Worm (Caenorhabditis elegans): ENCODE data around the gene ZK686.3.

The ZK686.3 gene

DNA sequence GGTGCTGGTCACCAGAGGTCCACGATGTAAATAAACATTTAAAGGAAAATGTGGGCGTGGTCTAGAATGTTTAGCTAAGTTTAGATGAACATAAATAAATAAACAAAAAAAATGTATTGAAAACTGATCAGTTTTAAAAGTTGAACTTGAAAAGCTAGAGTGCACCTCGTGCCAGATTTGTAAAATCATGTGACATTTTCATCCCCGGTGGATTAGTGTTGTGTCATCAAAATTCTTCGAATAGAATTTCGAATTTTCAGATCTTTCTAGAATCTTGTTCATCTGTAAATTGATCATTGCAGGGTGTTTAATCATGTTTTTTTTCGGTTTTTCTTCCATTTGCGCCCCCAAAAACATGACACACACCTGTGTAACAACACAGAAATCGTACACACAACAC lies 42.4 kb downstream of the ZK686.3 start:
- TF ChIP-seq nhr-84 (tag; optimal IDR thresholded peaks at IDR 0.05) (no peak), pax-3 (tag; optimal IDR thresholded peaks at IDR 0.05) (peak; percentile 29), snu-23 (GFP tag; optimal IDR thresholded peaks at IDR 0.05) (peak; percentile 16), isw-1 (GFP tag; IDR thresholded peaks at IDR 0.05) (no peak), sptf-1 (tag; optimal IDR thresholded peaks at IDR 0.05) (no peak), unc-62 (GFP tag; optimal IDR thresholded peaks at IDR 0.05) (no peak), jun-1 (tag; optimal IDR thresholded peaks at IDR 0.05) (no peak), aly-2 (tag; optimal IDR thresholded peaks at IDR 0.05) (no peak), fkh-8 (tag; optimal IDR thresholded peaks at IDR 0.05) (peak; percentile 68), rnt-1 (tag; optimal IDR thresholded peaks at IDR 0.05) (no peak), fkh-4 (tag; optimal IDR thresholded peaks at IDR 0.05; ENCODE audit: borderline replicate concordance) (no peak), nhr-11 (tag; optimal IDR thresholded peaks at IDR 0.05) (no peak), nhr-71 (tag; optimal IDR thresholded peaks at IDR 0.05) (peak; percentile 42), C04F5.9 (tag; optimal IDR thresholded peaks at IDR 0.05) (no peak), sup-37 (GFP tag; optimal IDR thresholded peaks at IDR 0.05) (no peak), dsc-1 (tag; optimal IDR thresholded peaks at IDR 0.05) (peak; percentile 62), alr-1 (tag; optimal IDR thresholded peaks at IDR 0.05; ENCODE audit: borderline replicate concordance) (no peak), egl-27 (tag; optimal IDR thresholded peaks at IDR 0.05) (no peak), ceh-8 (GFP tag; optimal IDR thresholded peaks at IDR 0.05) (no peak), efl-3 (GFP tag; optimal IDR thresholded peaks at IDR 0.05) (no peak), ztf-4 (tag; optimal IDR thresholded peaks at IDR 0.05) (no peak), pag-3 (tag; optimal IDR thresholded peaks at IDR 0.05; ENCODE audit: borderline replicate concordance, insufficient read depth) (no peak), xbp-1 (tag; optimal IDR thresholded peaks at IDR 0.05) (no peak), nhr-47 (tag; optimal IDR thresholded peaks at IDR 0.05) (peak; percentile 41), dpl-1 (GFP tag; optimal IDR thresholded peaks at IDR 0.05) (no peak), lir-3 (tag; optimal IDR thresholded peaks at IDR 0.05; ENCODE audit: poor library complexity) (no peak), hlh-4 (tag; optimal IDR thresholded peaks at IDR 0.05) (no peak), swsn-7 (tag; optimal IDR thresholded peaks at IDR 0.05) (no peak), irx-1 (tag; optimal IDR thresholded peaks at IDR 0.05) (no peak), lsy-2 (tag; optimal IDR thresholded peaks at IDR 0.05) (no peak)

DNA sequence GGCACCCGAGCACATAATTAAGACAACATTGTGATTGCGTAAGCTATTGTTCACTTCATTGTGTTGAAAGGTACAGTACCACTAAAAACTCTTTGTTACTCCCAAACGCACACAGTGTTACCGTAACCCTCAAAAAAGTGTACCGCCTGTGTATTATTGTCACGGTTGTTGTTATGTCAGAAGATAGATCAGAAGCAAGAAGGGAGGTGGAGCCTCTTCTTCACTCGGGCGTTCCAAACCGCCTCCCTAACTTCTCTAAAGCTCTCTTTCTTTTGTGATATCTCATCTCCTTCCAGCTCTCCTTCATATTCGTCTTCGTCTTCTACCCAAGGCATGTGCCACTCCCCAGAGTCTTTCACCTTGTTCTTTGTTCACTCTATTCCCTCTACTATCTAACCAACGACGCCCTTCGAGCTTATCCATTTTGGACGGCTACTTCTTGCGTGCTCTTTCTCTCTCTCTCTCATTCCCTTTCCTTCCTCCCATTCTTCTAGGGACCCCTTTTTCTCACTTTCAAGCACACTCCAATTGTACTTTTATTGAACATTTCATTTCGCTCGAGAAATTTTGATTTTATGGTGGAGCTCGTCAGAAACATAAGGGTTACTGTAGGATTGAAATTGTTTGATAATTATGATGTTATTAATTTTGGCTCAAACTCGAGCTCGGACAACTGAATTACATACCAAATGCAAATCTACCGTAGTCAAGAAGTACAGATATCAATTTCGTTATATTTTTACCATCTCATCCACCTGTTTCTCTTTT lies 43.2 kb downstream of the ZK686.3 start:
- peak; percentile 9 for TF ChIP-seq nhr-71 (tag; optimal IDR thresholded peaks at IDR 0.05)
- peak in 1 of 2 experiments; percentile 7 for TF ChIP-seq lsy-2 (tag; optimal IDR thresholded peaks at IDR 0.05)
- TF ChIP-seq fkh-10 (GFP tag; optimal IDR thresholded peaks at IDR 0.05), result peak; percentile 68
- peak in 1 of 3 experiments; percentile 50 for TF ChIP-seq ceh-82 (tag; optimal IDR thresholded peaks at IDR 0.05)
- no peak for TF ChIP-seq unc-130 (tag; optimal IDR thresholded peaks at IDR 0.05)
- no peak for TF ChIP-seq nhr-85 (tag)
- TF ChIP-seq ces-1 (GFP tag; optimal IDR thresholded peaks at IDR 0.05), result no peak
- peak; percentile 17 for TF ChIP-seq ceh-8 (GFP tag; optimal IDR thresholded peaks at IDR 0.05)
- TF ChIP-seq lin-14 (GFP tag; optimal IDR thresholded peaks at IDR 0.05), result peak; percentile 71
- no peak for TF ChIP-seq nhr-77 (tag; optimal IDR thresholded peaks at IDR 0.05)
- no peak for TF ChIP-seq nhr-12 (tag; optimal IDR thresholded peaks at IDR 0.05)
- TF ChIP-seq swsn-7 (tag; optimal IDR thresholded peaks at IDR 0.05), result no peak
- TF ChIP-seq mep-1 (tag; optimal IDR thresholded peaks at IDR 0.05), result no peak
- peak; percentile 9 for TF ChIP-seq alr-1 (tag; optimal IDR thresholded peaks at IDR 0.05; ENCODE audit: borderline replicate concordance)
- TF ChIP-seq fkh-8 (tag; optimal IDR thresholded peaks at IDR 0.05), result peak; percentile 42
- no peak for TF ChIP-seq zip-4 (GFP tag; optimal IDR thresholded peaks at IDR 0.05)
- no peak for TF ChIP-seq lin-39 (tag; optimal IDR thresholded peaks at IDR 0.05)
- peak; percentile 18 for TF ChIP-seq ztf-4 (tag; optimal IDR thresholded peaks at IDR 0.05)
- no peak for TF ChIP-seq nhr-76 (tag; optimal IDR thresholded peaks at IDR 0.05)
- no peak for TF ChIP-seq nhr-20 (tag; optimal IDR thresholded peaks at IDR 0.05)
- TF ChIP-seq ama-1 (optimal IDR thresholded peaks at IDR 0.05), result peak; percentile 49
- no peak for TF ChIP-seq snpc-4 (tag; optimal IDR thresholded peaks at IDR 0.05)
- no peak for TF ChIP-seq efl-1 (optimal IDR thresholded peaks at IDR 0.05)
- peak in 1 of 2 experiments; percentile 63 for TF ChIP-seq efl-1 (GFP tag; optimal IDR thresholded peaks at IDR 0.05 in 1 of 2)

All from whole organism, L1 larva.